Worm (Caenorhabditis elegans): ENCODE data around the gene pipp-4P.

- TF ChIP-seq hmbx-1 (tag; optimal IDR thresholded peaks at IDR 0.05) (no peak), ceh-13 (GFP tag; optimal IDR thresholded peaks at IDR 0.05) (no peak), aly-1 (tag; optimal IDR thresholded peaks at IDR 0.05) (no peak), F13C5.2 (tag; optimal IDR thresholded peaks at IDR 0.05) (no peak), hmg-4 (GFP tag; optimal IDR thresholded peaks at IDR 0.05) (no peak), ama-1 (optimal IDR thresholded peaks at IDR 0.05) (no peak), pes-1 (GFP tag; IDR thresholded peaks at IDR 0.05) (no peak)
Measured at ce11 chrIII:2804461-2804860, 14.6 kb upstream of the pipp-4P start.

Measured in whole organism, early embryonic.